Fruit fly (Drosophila melanogaster): ENCODE measurements around the gene Grip.

DNA sequence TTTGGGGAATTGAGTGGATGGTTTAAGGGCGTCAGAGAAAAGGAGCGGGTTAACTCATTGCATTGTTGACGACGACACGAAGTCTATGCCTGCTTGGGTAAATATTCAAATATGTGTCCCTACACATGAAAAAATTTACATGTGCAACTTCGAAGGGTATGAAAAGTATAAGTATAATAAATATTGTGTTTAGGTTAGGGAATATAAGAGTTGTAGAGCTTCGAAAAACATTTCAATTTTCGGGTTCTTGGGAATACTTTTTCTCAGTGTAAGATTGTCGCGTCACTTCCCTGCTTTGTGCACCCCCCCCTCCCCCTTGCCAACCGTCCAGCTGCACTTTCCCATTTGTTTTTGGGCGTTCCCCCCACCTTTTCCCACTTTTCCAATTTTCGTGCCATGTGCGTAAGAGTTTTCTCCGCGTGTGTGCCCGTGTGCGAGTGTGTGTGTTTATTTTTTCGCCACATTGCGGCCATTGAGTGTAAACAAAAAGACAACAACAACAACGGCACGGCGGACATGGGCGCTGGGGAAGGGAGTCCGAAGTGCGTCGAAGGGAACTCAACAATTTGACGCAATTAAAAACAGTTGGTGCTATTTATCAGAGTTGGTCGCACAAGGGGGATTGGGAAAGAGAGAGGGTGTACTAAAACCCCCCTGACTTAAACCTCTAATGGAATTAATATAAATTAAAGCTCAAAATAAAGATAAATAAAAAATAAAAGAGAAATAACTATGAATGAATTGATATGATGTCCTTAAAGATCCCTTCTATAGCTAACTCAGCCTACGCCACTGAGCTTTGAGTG lies 4.0 kb downstream of the Grip start:
- TF ChIP-seq dysf (GFP tag; IDR thresholded peaks at IDR 0.05) = peak; percentile 57
- no peak for TF ChIP-seq CG33213 (GFP tag; optimal IDR thresholded peaks at IDR 0.05)
- TF ChIP-seq psq (GFP tag; optimal IDR thresholded peaks at IDR 0.05) = no peak
- TF ChIP-seq mld (GFP tag; IDR thresholded peaks at IDR 0.05; ENCODE audit: partially characterized antibody) = no peak
- TF ChIP-seq h (optimal IDR thresholded peaks at IDR 0.05) = no peak
- TF ChIP-seq CG2875 (GFP tag; optimal IDR thresholded peaks at IDR 0.05) = no peak
- TF ChIP-seq ewg (GFP tag; optimal IDR thresholded peaks at IDR 0.05) = no peak
- TF ChIP-seq amos (GFP tag; IDR thresholded peaks at IDR 0.05; ENCODE audit: partially characterized antibody) = no peak
- no peak for TF ChIP-seq gce (GFP tag; IDR thresholded peaks at IDR 0.05)
- no peak for TF ChIP-seq Hey (tag; optimal IDR thresholded peaks at IDR 0.05)
